Worm (Caenorhabditis elegans) whole organism, L4 larva: ENCODE data around the gene sre-54.

Source experiments
- lin-39 ChIP-seq: fragments of 150-350 bp; optimal IDR thresholded peaks from 2 replicates; lab custom pipeline; 2014; ENCODE audit warnings: missing biosample characterization, missing genetic modification reagents, missing genetic modification characterization
- lsy-2 ChIP-seq, 2 experiments: fragments of 150-350 bp in 1 of 2; sonication (generic microtip) in 1 of 2; optimal IDR thresholded peaks; 2 replicates each; lab custom pipeline; 2014 to 2017; ENCODE audit warnings: missing biosample characterization in 2 of 2, missing genetic modification characterization in 2 of 2

DNA sequence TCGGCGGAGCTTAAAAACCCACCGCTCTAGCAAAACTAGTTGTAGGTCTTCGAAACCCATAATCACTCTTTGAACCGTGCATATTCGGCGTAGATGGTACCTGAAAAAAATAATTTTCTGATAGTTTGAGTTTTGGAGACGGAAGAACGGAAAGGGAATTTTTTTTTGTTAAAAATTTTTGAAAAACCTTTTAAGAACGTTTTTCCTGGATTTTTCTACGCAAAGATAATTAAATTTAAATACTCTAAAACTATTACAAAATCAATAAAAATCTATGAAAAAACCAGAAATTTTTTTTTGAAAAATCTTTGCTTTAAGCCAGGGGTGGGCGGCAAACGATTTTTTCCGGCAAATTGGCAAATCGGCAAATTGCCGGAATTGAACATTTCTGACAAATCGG lies 46.7 kb downstream of the sre-54 start, which contains the start of gene marc-5:
- TF ChIP-seq lin-39 (no peak), lsy-2 (tag; optimal IDR thresholded peaks at IDR 0.05; lab: Kevin White, UChicago) (no peak)
